Worm (Caenorhabditis elegans): Measurements from ENCODE around the gene Y1A5A.1.

Gene Y1A5A.1

ce11 chrIII:4017527-4017926 is 31.1 kb upstream of the Y1A5A.1 start, which contains the start of gene tbb-2:
TSS of gene tbb-2 (minus strand) at chrIII:4017627.
- no peak for TF ChIP-seq scrt-1 (GFP tag; IDR thresholded peaks at IDR 0.05)
- no peak for TF ChIP-seq tbx-37 (GFP tag; conservative IDR thresholded peaks at IDR 0.05)
- no peak for TF ChIP-seq ama-1 (optimal IDR thresholded peaks at IDR 0.05)
- TF ChIP-seq hmg-4 (GFP tag; optimal IDR thresholded peaks at IDR 0.05) = no peak
- no peak for TF ChIP-seq hnd-1 (tag; optimal IDR thresholded peaks at IDR 0.05)
- no peak for TF ChIP-seq sea-1 (GFP tag; conservative IDR thresholded peaks at IDR 0.05)
- no peak for TF ChIP-seq B0310.2 (tag; optimal IDR thresholded peaks at IDR 0.05)
- no peak for TF ChIP-seq ets-7 (tag; optimal IDR thresholded peaks at IDR 0.05)
- no peak for TF ChIP-seq tbx-11 (GFP tag; IDR thresholded peaks at IDR 0.05)
- TF ChIP-seq ceh-13 (GFP tag; optimal IDR thresholded peaks at IDR 0.05) = no peak
- no peak for TF ChIP-seq tra-4 (tag; optimal IDR thresholded peaks at IDR 0.05)
- TF ChIP-seq ceh-36 (tag; optimal IDR thresholded peaks at IDR 0.05) = no peak

- no peak for TF ChIP-seq aly-1 (tag; optimal IDR thresholded peaks at IDR 0.05)
- peak; percentile 38 for TF ChIP-seq ama-1 (optimal IDR thresholded peaks at IDR 0.05)
Observed at ce11 chrIII:4015382-4015986, 29.0 kb upstream of the Y1A5A.1 start.

ce11 chrIII:4013061-4013460 is 26.6 kb upstream of the Y1A5A.1 start:
- TF ChIP-seq hnd-1 (tag; optimal IDR thresholded peaks at IDR 0.05) = no peak
- no peak for TF ChIP-seq ama-1 (optimal IDR thresholded peaks at IDR 0.05)
- TF ChIP-seq ets-7 (tag; optimal IDR thresholded peaks at IDR 0.05) = no peak
- no peak for TF ChIP-seq tbx-11 (GFP tag; IDR thresholded peaks at IDR 0.05)
- TF ChIP-seq ceh-13 (GFP tag; optimal IDR thresholded peaks at IDR 0.05) = no peak

- TF ChIP-seq ama-1 (optimal IDR thresholded peaks at IDR 0.05) = no peak
- TF ChIP-seq hmbx-1 (tag; optimal IDR thresholded peaks at IDR 0.05) = no peak
- TF ChIP-seq sea-1 (GFP tag; conservative IDR thresholded peaks at IDR 0.05) = no peak
- no peak for TF ChIP-seq tbx-37 (GFP tag; conservative IDR thresholded peaks at IDR 0.05)
- no peak for TF ChIP-seq ceh-36 (tag; optimal IDR thresholded peaks at IDR 0.05)
- TF ChIP-seq scrt-1 (GFP tag; IDR thresholded peaks at IDR 0.05) = no peak
- TF ChIP-seq tra-4 (tag; optimal IDR thresholded peaks at IDR 0.05) = no peak
- TF ChIP-seq F13C5.2 (tag; optimal IDR thresholded peaks at IDR 0.05) = no peak
- no peak for TF ChIP-seq ceh-13 (GFP tag; optimal IDR thresholded peaks at IDR 0.05)
- no peak for TF ChIP-seq aly-1 (tag; optimal IDR thresholded peaks at IDR 0.05)
- no peak for TF ChIP-seq tbx-11 (GFP tag; IDR thresholded peaks at IDR 0.05)
- no peak for TF ChIP-seq flt-1 (GFP tag; IDR thresholded peaks at IDR 0.05)
- TF ChIP-seq B0310.2 (tag; optimal IDR thresholded peaks at IDR 0.05) = no peak
- TF ChIP-seq pes-1 (GFP tag; IDR thresholded peaks at IDR 0.05) = no peak
- no peak for TF ChIP-seq hnd-1 (tag; optimal IDR thresholded peaks at IDR 0.05)
- no peak for TF ChIP-seq ets-7 (tag; optimal IDR thresholded peaks at IDR 0.05)
- no peak for TF ChIP-seq hmg-4 (GFP tag; optimal IDR thresholded peaks at IDR 0.05)
Observed at ce11 chrIII:4012036-4012435, 25.6 kb upstream of the Y1A5A.1 start, which contains the start of gene C36E8.4. TSS of gene C36E8.4 (plus strand) at chrIII:4012336.

- TF ChIP-seq scrt-1 (GFP tag; IDR thresholded peaks at IDR 0.05) (no peak), pes-1 (GFP tag; IDR thresholded peaks at IDR 0.05) (no peak), ceh-36 (tag; optimal IDR thresholded peaks at IDR 0.05) (no peak), hmbx-1 (tag; optimal IDR thresholded peaks at IDR 0.05) (no peak), aly-1 (tag; optimal IDR thresholded peaks at IDR 0.05) (no peak), tbx-37 (GFP tag; conservative IDR thresholded peaks at IDR 0.05) (no peak), tbx-11 (GFP tag; IDR thresholded peaks at IDR 0.05) (no peak), hmg-4 (GFP tag; optimal IDR thresholded peaks at IDR 0.05) (no peak), F13C5.2 (tag; optimal IDR thresholded peaks at IDR 0.05) (no peak), ama-1 (optimal IDR thresholded peaks at IDR 0.05) (no peak), ceh-13 (GFP tag; optimal IDR thresholded peaks at IDR 0.05) (no peak), ets-7 (tag; optimal IDR thresholded peaks at IDR 0.05) (no peak), B0310.2 (tag; optimal IDR thresholded peaks at IDR 0.05) (no peak)
Observed at ce11 chrIII:4010987-4011386, 24.5 kb upstream of the Y1A5A.1 start.

ce11 chrIII:4010168-4010567 is 23.7 kb upstream of the Y1A5A.1 start:
- TF ChIP-seq pes-1 (GFP tag; IDR thresholded peaks at IDR 0.05) = no peak
- peak; percentile 57 for TF ChIP-seq hmg-4 (GFP tag; optimal IDR thresholded peaks at IDR 0.05)
- no peak for TF ChIP-seq tbx-37 (GFP tag; conservative IDR thresholded peaks at IDR 0.05)
- TF ChIP-seq aly-1 (tag; optimal IDR thresholded peaks at IDR 0.05) = peak; percentile 69
- peak; percentile 31 for TF ChIP-seq F13C5.2 (tag; optimal IDR thresholded peaks at IDR 0.05)

ce11 chrIII:4009181-4009580 is 22.7 kb upstream of the Y1A5A.1 start:
- TF ChIP-seq sea-1 (GFP tag; conservative IDR thresholded peaks at IDR 0.05) = no peak
- TF ChIP-seq F13C5.2 (tag; optimal IDR thresholded peaks at IDR 0.05) = no peak
- no peak for TF ChIP-seq ets-7 (tag; optimal IDR thresholded peaks at IDR 0.05)
- no peak for TF ChIP-seq ama-1 (optimal IDR thresholded peaks at IDR 0.05)
- TF ChIP-seq aly-1 (tag; optimal IDR thresholded peaks at IDR 0.05) = no peak
- no peak for TF ChIP-seq flt-1 (GFP tag; IDR thresholded peaks at IDR 0.05)
- TF ChIP-seq hmg-4 (GFP tag; optimal IDR thresholded peaks at IDR 0.05) = no peak
- TF ChIP-seq ceh-36 (tag; optimal IDR thresholded peaks at IDR 0.05) = no peak
- TF ChIP-seq hnd-1 (tag; optimal IDR thresholded peaks at IDR 0.05) = no peak
- no peak for TF ChIP-seq tbx-11 (GFP tag; IDR thresholded peaks at IDR 0.05)
- TF ChIP-seq tra-4 (tag; optimal IDR thresholded peaks at IDR 0.05) = no peak
- no peak for TF ChIP-seq scrt-1 (GFP tag; IDR thresholded peaks at IDR 0.05)
- no peak for TF ChIP-seq B0310.2 (tag; optimal IDR thresholded peaks at IDR 0.05)
- no peak for TF ChIP-seq tbx-37 (GFP tag; conservative IDR thresholded peaks at IDR 0.05)
- TF ChIP-seq pes-1 (GFP tag; IDR thresholded peaks at IDR 0.05) = no peak
- no peak for TF ChIP-seq hmbx-1 (tag; optimal IDR thresholded peaks at IDR 0.05)
- no peak for TF ChIP-seq ceh-13 (GFP tag; optimal IDR thresholded peaks at IDR 0.05)

ce11 chrIII:4007017-4007416 is 20.6 kb upstream of the Y1A5A.1 start:
- TF ChIP-seq tbx-37 (GFP tag; conservative IDR thresholded peaks at IDR 0.05) (no peak), pes-1 (GFP tag; IDR thresholded peaks at IDR 0.05) (no peak), ceh-13 (GFP tag; optimal IDR thresholded peaks at IDR 0.05) (no peak), hmg-4 (GFP tag; optimal IDR thresholded peaks at IDR 0.05) (no peak), aly-1 (tag; optimal IDR thresholded peaks at IDR 0.05) (no peak), F13C5.2 (tag; optimal IDR thresholded peaks at IDR 0.05) (no peak), ceh-36 (tag; optimal IDR thresholded peaks at IDR 0.05) (no peak), flt-1 (GFP tag; IDR thresholded peaks at IDR 0.05) (no peak), tbx-11 (GFP tag; IDR thresholded peaks at IDR 0.05) (no peak), hnd-1 (tag; optimal IDR thresholded peaks at IDR 0.05) (no peak), B0310.2 (tag; optimal IDR thresholded peaks at IDR 0.05) (no peak)

Measured in whole organism, early embryonic.